Fruit fly (Drosophila melanogaster) whole organism, embryonic: ENCODE measurements around the gene RhoGDI.

Source experiments
- ATbp ChIP-seq: fragments of 200-800 bp; sonication (Bioruptor generic); optimal IDR thresholded peaks from 2 replicates; lab custom pipeline; 2017; ENCODE audit warnings: missing biosample characterization, mild to moderate bottlenecking, missing genetic modification characterization, missing genetic modification reagents
- Antp ChIP-seq: fragments of 200-800 bp; sonication (Bioruptor generic); optimal IDR thresholded peaks from 3 replicates; lab custom pipeline; 2016; ENCODE audit warnings: missing biosample characterization, missing genetic modification characterization
- BtbVII ChIP-seq: fragments of 200-800 bp; sonication (Bioruptor generic); optimal IDR thresholded peaks from 3 replicates; lab custom pipeline; 2017; ENCODE audit warnings: missing biosample characterization, mild to moderate bottlenecking, missing genetic modification characterization
- Bteb2 ChIP-seq: fragments of 200-800 bp; sonication (Bioruptor generic); optimal IDR thresholded peaks from 2 replicates; lab custom pipeline; 2016; ENCODE audit warnings: missing biosample characterization, missing genetic modification characterization
- CG10565 ChIP-seq: fragments of 200-800 bp; sonication (Bioruptor generic); optimal IDR thresholded peaks from 3 replicates; lab custom pipeline; 2016; ENCODE audit warnings: missing biosample characterization, mild to moderate bottlenecking, missing genetic modification characterization
- CG11723 ChIP-seq: fragments of 200-800 bp; sonication (Bioruptor generic); optimal IDR thresholded peaks from 2 replicates; lab custom pipeline; 2017; ENCODE audit warnings: missing biosample characterization, mild to moderate bottlenecking, missing genetic modification characterization
- CG13296 ChIP-seq: fragments of 200-800 bp; sonication (Bioruptor generic); optimal IDR thresholded peaks from 3 replicates; lab custom pipeline; 2018; ENCODE audit warnings: missing biosample characterization, mild to moderate bottlenecking, missing genetic modification characterization
- CG14441 ChIP-seq: fragments of 200-800 bp; sonication (Bioruptor generic); IDR thresholded peaks from 2 replicates; pipeline ENCODE4 v1.3.6; 2022; ENCODE audit warnings: missing biosample characterization, missing genetic modification characterization
- CG17385 ChIP-seq: fragments of 200-800 bp; sonication (Bioruptor generic); optimal IDR thresholded peaks from 3 replicates; lab custom pipeline; 2018; ENCODE audit warnings: missing biosample characterization, mild to moderate bottlenecking, missing genetic modification characterization
- CG18599 ChIP-seq: fragments of 200-800 bp; sonication (Bioruptor generic); optimal IDR thresholded peaks from 3 replicates; lab custom pipeline; 2017; ENCODE audit warnings: missing biosample characterization, missing genetic modification characterization, mild to moderate bottlenecking, moderate library complexity, missing genetic modification reagents
- CG2120 ChIP-seq: fragments of 200-800 bp; sonication (Bioruptor generic); optimal IDR thresholded peaks from 3 replicates; lab custom pipeline; 2016; ENCODE audit warnings: missing biosample characterization, missing genetic modification characterization
- CG2875 ChIP-seq: fragments of 200-800 bp; sonication (Bioruptor generic); optimal IDR thresholded peaks from 2 replicates; lab custom pipeline; 2017; ENCODE audit warnings: missing biosample characterization, mild to moderate bottlenecking, missing genetic modification characterization, missing genetic modification reagents
- CG3163 ChIP-seq: fragments of 200-800 bp; sonication (Bioruptor generic); optimal IDR thresholded peaks from 3 replicates; lab custom pipeline; 2016; ENCODE audit warnings: missing biosample characterization, missing genetic modification characterization
- CG5180 ChIP-seq: fragments of 200-800 bp; sonication (Bioruptor generic); optimal IDR thresholded peaks from 3 replicates; lab custom pipeline; 2017; ENCODE audit warnings: missing biosample characterization, missing genetic modification characterization, mild to moderate bottlenecking, moderate library complexity, missing genetic modification reagents
- CG9876 ChIP-seq: fragments of 200-800 bp; sonication (Bioruptor generic); optimal IDR thresholded peaks from 2 replicates; lab custom pipeline; 2016; ENCODE audit warnings: missing biosample characterization, missing genetic modification characterization
- CG9932 ChIP-seq: fragments of 200-800 bp; sonication (Bioruptor generic); IDR thresholded peaks from 2 replicates; pipeline ENCODE4 v1.3.6; 2022; ENCODE audit warnings: missing biosample characterization, missing genetic modification characterization
- D19A ChIP-seq: fragments of 200-800 bp; optimal IDR thresholded peaks from 3 replicates; lab custom pipeline; 2019; ENCODE audit warnings: missing biosample characterization, mild to moderate bottlenecking, missing genetic modification characterization, moderate library complexity
- Dip2 ChIP-seq: fragments of 200-800 bp; sonication (Bioruptor generic); IDR thresholded peaks from 2 replicates; pipeline ENCODE4 v1.3.6; 2022; ENCODE audit warnings: missing biosample characterization, missing genetic modification characterization
- Drgx ChIP-seq: fragments of 200-800 bp; sonication (Bioruptor generic); IDR thresholded peaks from 2 replicates; pipeline ENCODE4 v1.3.6; 2022; ENCODE audit warnings: missing biosample characterization, missing genetic modification characterization
- HLH3B ChIP-seq: fragments of 200-800 bp; sonication (Bioruptor generic); IDR thresholded peaks from 2 replicates; pipeline ENCODE4 v1.3.6; 2022; ENCODE audit warnings: missing biosample characterization, missing genetic modification characterization
- MTF-1 ChIP-seq: fragments of 200-800 bp; sonication (Bioruptor generic); optimal IDR thresholded peaks from 2 replicates; lab custom pipeline; 2018; ENCODE audit warnings: missing biosample characterization, mild to moderate bottlenecking, missing genetic modification characterization, borderline replicate concordance
- Mad ChIP-seq: fragments of 200-800 bp; sonication (Bioruptor generic); optimal IDR thresholded peaks from 2 replicates; lab custom pipeline; 2016; ENCODE audit warnings: missing biosample characterization, missing genetic modification characterization
- Nf-YA ChIP-seq: fragments of 200-800 bp; sonication (Bioruptor generic); IDR thresholded peaks from 2 replicates; pipeline ENCODE4 v1.3.6; 2022; ENCODE audit warnings: missing biosample characterization, missing genetic modification characterization
- Nf-YC ChIP-seq: fragments of 200-800 bp; optimal IDR thresholded peaks from 3 replicates; lab custom pipeline; 2019; ENCODE audit warnings: missing biosample characterization, mild to moderate bottlenecking, missing genetic modification characterization, moderate library complexity
- Scr ChIP-seq: fragments of 200-800 bp; sonication (Bioruptor generic); IDR thresholded peaks from 2 replicates; pipeline ENCODE4 v1.3.6; 2022; ENCODE audit warnings: missing biosample characterization, missing genetic modification characterization; ENCODE audit not compliant: partially characterized antibody
- Ssrp ChIP-seq: fragments of 200-800 bp; sonication (Bioruptor generic); optimal IDR thresholded peaks from 2 replicates; lab custom pipeline; 2018; ENCODE audit warnings: missing biosample characterization, mild to moderate bottlenecking, missing genetic modification characterization, moderate library complexity
- Xrp1 ChIP-seq: fragments of 200-800 bp; sonication (Bioruptor generic); IDR thresholded peaks from 2 replicates; pipeline ENCODE4 v1.3.6; 2022; ENCODE audit warnings: missing biosample characterization, missing genetic modification characterization
- abd-A ChIP-seq: fragments of 200-800 bp; sonication (Bioruptor generic); optimal IDR thresholded peaks from 3 replicates; lab custom pipeline; 2019; ENCODE audit warnings: missing biosample characterization, mild to moderate bottlenecking, missing genetic modification characterization, moderate library complexity
- bcd ChIP-seq: fragments of 200-800 bp; sonication (Bioruptor generic); optimal IDR thresholded peaks from 2 replicates; lab custom pipeline; 2017; ENCODE audit warnings: missing biosample characterization, mild to moderate bottlenecking, missing genetic modification characterization
- cad ChIP-seq: fragments of >200 bp; optimal IDR thresholded peaks from 2 replicates; lab custom pipeline; 2017; ENCODE audit warnings: missing biosample characterization, missing genetic modification characterization
- da ChIP-seq: fragments of 200-800 bp; sonication (Bioruptor generic); optimal IDR thresholded peaks from 2 replicates; lab custom pipeline; 2016; ENCODE audit warnings: missing biosample characterization, missing genetic modification characterization
- emc ChIP-seq: fragments of 200-800 bp; sonication (Bioruptor generic); optimal IDR thresholded peaks from 2 replicates; lab custom pipeline; 2016; ENCODE audit warnings: missing biosample characterization, missing genetic modification characterization
- eyg ChIP-seq: fragments of 200-800 bp; sonication (Bioruptor generic); optimal IDR thresholded peaks from 3 replicates; lab custom pipeline; 2016; ENCODE audit warnings: missing biosample characterization, missing genetic modification characterization
- fd64A ChIP-seq: fragments of 200-800 bp; sonication (Bioruptor generic); optimal IDR thresholded peaks from 3 replicates; lab custom pipeline; 2018; ENCODE audit warnings: missing biosample characterization, mild to moderate bottlenecking, missing genetic modification characterization
- gro ChIP-seq: fragments of 200-800 bp; sonication (Bioruptor generic); optimal IDR thresholded peaks from 2 replicates; lab custom pipeline; 2016; ENCODE audit warnings: missing biosample characterization, missing genetic modification characterization
- gsb ChIP-seq: fragments of 200-800 bp; sonication (Bioruptor generic); IDR thresholded peaks from 2 replicates; pipeline ENCODE4 v1.3.6; 2022; ENCODE audit warnings: missing biosample characterization, missing genetic modification characterization
- h ChIP-seq: fragments of >200 bp; optimal IDR thresholded peaks from 2 replicates; lab custom pipeline; 2017
- jigr1 ChIP-seq: fragments of 200-800 bp; sonication (Bioruptor generic); IDR thresholded peaks from 3 replicates; pipeline ENCODE4 v1.3.6; 2022; ENCODE audit warnings: missing biosample characterization, missing genetic modification characterization
- jing ChIP-seq: fragments of 200-800 bp; sonication (Bioruptor generic); optimal IDR thresholded peaks from 2 replicates; lab custom pipeline; 2018; ENCODE audit warnings: missing biosample characterization, mild to moderate bottlenecking, missing genetic modification characterization
- kah ChIP-seq: fragments of 200-800 bp; sonication (Bioruptor generic); optimal IDR thresholded peaks from 2 replicates; lab custom pipeline; 2018; ENCODE audit warnings: missing biosample characterization, mild to moderate bottlenecking, missing genetic modification characterization
- lab ChIP-seq: fragments of 200-800 bp; sonication (Bioruptor generic); optimal IDR thresholded peaks from 3 replicates; lab custom pipeline; 2017; ENCODE audit warnings: missing biosample characterization, missing genetic modification characterization, mild to moderate bottlenecking, moderate library complexity, missing genetic modification reagents
- lbe ChIP-seq: fragments of 200-800 bp; sonication (Bioruptor generic); optimal IDR thresholded peaks from 2 replicates; lab custom pipeline; 2016; ENCODE audit warnings: missing biosample characterization, mild to moderate bottlenecking, missing genetic modification characterization
- lov ChIP-seq, 2 experiments: fragments of 200-800 bp in 1 of 2; fragments of >200 bp in 1 of 2; sonication (Bioruptor generic) in 1 of 2; IDR thresholded peaks in 1 of 2; optimal IDR thresholded peaks in 1 of 2; 2 replicates in 1 of 2; 3 replicates in 1 of 2; pipeline versions ENCODE4 v1.3.6 to Lab custom; 2017 to 2022; ENCODE audit warnings: missing biosample characterization in 1 of 2, missing genetic modification characterization in 1 of 2
- mirr ChIP-seq: fragments of 200-800 bp; sonication (Bioruptor generic); optimal IDR thresholded peaks from 3 replicates; lab custom pipeline; 2018; ENCODE audit warnings: missing biosample characterization, mild to moderate bottlenecking, missing genetic modification characterization
- mld ChIP-seq: fragments of 200-800 bp; sonication (Bioruptor generic); IDR thresholded peaks from 3 replicates; pipeline ENCODE4 v1.3.6; 2022; ENCODE audit warnings: missing biosample characterization, missing genetic modification characterization; ENCODE audit not compliant: partially characterized antibody
- onecut ChIP-seq: fragments of 200-800 bp; sonication (Bioruptor generic); IDR thresholded peaks from 2 replicates; pipeline ENCODE4 v1.3.6; 2022; ENCODE audit warnings: missing biosample characterization, missing genetic modification characterization
- otp ChIP-seq: fragments of 200-800 bp; sonication (Bioruptor generic); IDR thresholded peaks from 3 replicates; pipeline ENCODE4, ENCODE4 v1.3.6; 2022; ENCODE audit warnings: missing biosample characterization, missing genetic modification characterization
- pita ChIP-seq: fragments of 200-800 bp; sonication (Bioruptor generic); optimal IDR thresholded peaks from 2 replicates; lab custom pipeline; 2017; ENCODE audit warnings: missing biosample characterization, mild to moderate bottlenecking, missing genetic modification characterization
- rib ChIP-seq: fragments of 200-800 bp; sonication (Bioruptor generic); IDR thresholded peaks from 2 replicates; pipeline ENCODE4 v1.3.6; 2022; ENCODE audit warnings: missing biosample characterization, missing genetic modification characterization
- salm ChIP-seq: fragments of 200-800 bp; sonication (Bioruptor generic); optimal IDR thresholded peaks from 2 replicates; lab custom pipeline; 2018; ENCODE audit warnings: missing biosample characterization, mild to moderate bottlenecking, missing genetic modification characterization
- sens-2 ChIP-seq: fragments of 200-800 bp; sonication (Bioruptor generic); IDR thresholded peaks from 2 replicates; pipeline ENCODE4 v1.3.6; 2022; ENCODE audit warnings: missing biosample characterization, missing genetic modification characterization

Gene RhoGDI

DNA sequence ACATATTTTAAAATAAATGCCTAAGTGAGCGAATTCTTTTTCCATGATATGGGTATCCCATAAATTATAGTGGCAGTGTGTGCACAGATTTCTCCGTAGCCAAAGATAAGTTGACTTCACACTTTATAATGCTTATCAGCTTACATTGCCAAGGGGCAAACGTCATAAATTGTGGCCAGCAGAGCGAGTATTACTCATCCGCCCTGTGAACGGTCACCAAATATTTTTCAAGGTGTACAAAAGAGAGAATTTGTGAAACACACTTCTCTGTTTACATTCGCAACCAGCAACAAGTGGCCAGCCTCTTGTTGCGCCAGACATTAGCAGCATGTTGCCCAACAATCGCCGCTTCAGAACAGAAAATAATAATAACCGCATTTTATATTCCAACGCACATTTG is 4.4 kb downstream of the RhoGDI start (continued):
- no peak for TF ChIP-seq emc (GFP tag; lab: Kevin White, UChicago)
- peak; percentile 64 for TF ChIP-seq CG13296 (GFP tag; lab: Kevin White, UChicago)
- TF ChIP-seq Nf-YC (tag; lab: Kevin White, UChicago), result peak; percentile 8
- no peak for TF ChIP-seq CG9876 (GFP tag; lab: Kevin White, UChicago)
- peak; percentile 69 for TF ChIP-seq mirr (GFP tag; lab: Kevin White, UChicago)
- TF ChIP-seq CG11723 (GFP tag; lab: Kevin White, UChicago), result peak; percentile 25
- TF ChIP-seq CG2120 (GFP tag; lab: Kevin White, UChicago), result peak; percentile 64
- no peak for TF ChIP-seq CG9932 (GFP tag; lab: Robert Waterston, UW)
- TF ChIP-seq BtbVII, result peak; percentile 77
- no peak for TF ChIP-seq bcd (GFP tag; lab: Kevin White, UChicago)
- no peak for TF ChIP-seq jigr1 (GFP tag; lab: Robert Waterston, UW)
- peak; percentile 77 for TF ChIP-seq sens-2
- peak; percentile 0 for TF ChIP-seq eyg
- TF ChIP-seq Xrp1 (GFP tag; lab: Robert Waterston, UW), result 0 out of 2 replicates have a peak, but pooled peaks have one; percentile 24
- no peak for TF ChIP-seq lov (optimal IDR thresholded peaks at IDR 0.05; lab: Kevin White, UChicago)
- no peak for TF ChIP-seq lov (GFP tag; IDR thresholded peaks at IDR 0.05; lab: Robert Waterston, UW)
- TF ChIP-seq cad (GFP tag; lab: Kevin White, UChicago), result no peak
- no peak for TF ChIP-seq pita (GFP tag; lab: Kevin White, UChicago)
- peak; percentile 52 for TF ChIP-seq CG3163 (GFP tag; lab: Kevin White, UChicago)
- peak; percentile 29 for TF ChIP-seq kah (GFP tag; lab: Kevin White, UChicago)
- peak; percentile 61; the same call in 1 of the 3 replicates for TF ChIP-seq otp (GFP tag; lab: Robert Waterston, UW)
- TF ChIP-seq h (lab: Kevin White, UChicago), result no peak
- TF ChIP-seq Dip2 (GFP tag; lab: Robert Waterston, UW), result no peak
- TF ChIP-seq gsb, result 0 out of 2 replicates have a peak, but pooled peaks have one; percentile 32
- TF ChIP-seq Nf-YA (GFP tag; lab: Robert Waterston, UW), result peak; percentile 49; the same call in 1 of the 2 replicates
- peak; percentile 34 for TF ChIP-seq salm (tag; lab: Kevin White, UChicago)
- TF ChIP-seq Antp, result peak; percentile 17
- peak; percentile 26 for TF ChIP-seq CG2875 (GFP tag; lab: Kevin White, UChicago)
- 0 out of 2 replicates have a peak, but pooled peaks have one; percentile 16 for TF ChIP-seq Drgx (GFP tag; lab: Robert Waterston, UW)
- peak; percentile 33 for TF ChIP-seq CG5180 (GFP tag; lab: Kevin White, UChicago)
- TF ChIP-seq Ssrp (tag; lab: Kevin White, UChicago), result no peak
- peak; percentile 39 for TF ChIP-seq gro (GFP tag; lab: Kevin White, UChicago)
- TF ChIP-seq Mad, result no peak
- TF ChIP-seq CG17385 (GFP tag; lab: Kevin White, UChicago), result peak; percentile 53
- no peak for TF ChIP-seq CG10565 (GFP tag; lab: Kevin White, UChicago)
- no peak for TF ChIP-seq lbe
- TF ChIP-seq da (GFP tag; lab: Kevin White, UChicago), result no peak
- peak; percentile 52 for TF ChIP-seq CG18599 (GFP tag; lab: Kevin White, UChicago)
- TF ChIP-seq onecut, result peak; percentile 41; the same call in 1 of the 2 replicates
- no peak for TF ChIP-seq abd-A (tag; lab: Kevin White, UChicago)
- TF ChIP-seq D19A (tag; lab: Kevin White, UChicago), result peak; percentile 16
- no peak for TF ChIP-seq mld (GFP tag; lab: Robert Waterston, UW)
- peak; percentile 82 for TF ChIP-seq lab
- TF ChIP-seq Bteb2, result no peak
- 0 out of 2 replicates have a peak, but pooled peaks have one; percentile 21 for TF ChIP-seq CG14441 (GFP tag; lab: Robert Waterston, UW)
- peak; percentile 37 for TF ChIP-seq fd64A (GFP tag; lab: Kevin White, UChicago)
- peak; percentile 41; the same call in 1 of the 2 replicates for TF ChIP-seq HLH3B (GFP tag; lab: Robert Waterston, UW)
- no peak for TF ChIP-seq Scr (GFP tag; lab: Robert Waterston, UW)
- no peak for TF ChIP-seq rib (GFP tag; lab: Robert Waterston, UW)
- TF ChIP-seq ATbp, result peak; percentile 66
- TF ChIP-seq jing, result no peak
- peak; percentile 27 for TF ChIP-seq MTF-1
